Worm (Caenorhabditis elegans) whole organism, L1 larva: ENCODE measurements around the gene npl-4.1.

ENCODE experiments used
- C16A3.4 ChIP-seq: fragments of 150-350 bp; optimal IDR thresholded peaks from 2 replicates; lab custom pipeline; 2014; ENCODE audit warnings: missing biosample characterization, missing genetic modification characterization
- C34B4.2 ChIP-seq: sonication (generic microtip); optimal IDR thresholded peaks from 2 replicates; lab custom pipeline; 2017; ENCODE audit warnings: mild to moderate bottlenecking, missing genetic modification characterization, missing compliant biosample characterization
- F16B12.6 ChIP-seq: fragments of 150-350 bp; optimal IDR thresholded peaks from 2 replicates; lab custom pipeline; 2014; ENCODE audit warnings: missing biosample characterization, missing genetic modification characterization
- Y116A8C.19 ChIP-seq: sonication (generic microtip); optimal IDR thresholded peaks from 2 replicates; lab custom pipeline; 2016; ENCODE audit warnings: missing compliant biosample characterization, missing genetic modification characterization, borderline replicate concordance
- aha-1 ChIP-seq: fragments of 150-350 bp; optimal IDR thresholded peaks from 2 replicates; lab custom pipeline; 2014; ENCODE audit warnings: missing biosample characterization, missing genetic modification characterization
- alr-1 ChIP-seq: fragments of 200-800 bp; sonication (Bioruptor generic); optimal IDR thresholded peaks from 2 replicates; lab custom pipeline; 2018; ENCODE audit warnings: borderline replicate concordance, mild to moderate bottlenecking, missing genetic modification characterization, missing compliant biosample characterization
- aly-2 ChIP-seq: fragments of 150-350 bp; optimal IDR thresholded peaks from 2 replicates; lab custom pipeline; 2014; ENCODE audit warnings: missing biosample characterization, missing genetic modification characterization
- blmp-1 ChIP-seq: fragments of 150-350 bp; optimal IDR thresholded peaks from 2 replicates; lab custom pipeline; 2014; ENCODE audit warnings: missing biosample characterization, missing genetic modification characterization
- ceh-82 ChIP-seq, 3 experiments: fragments of 150-350 bp in 1 of 3; sonication (generic microtip) in 2 of 3; optimal IDR thresholded peaks; 2 replicates each; lab custom pipeline; 2014 to 2017; ENCODE audit warnings: missing biosample characterization in 3 of 3, missing genetic modification characterization in 3 of 3
- ceh-90 ChIP-seq: sonication (generic microtip); optimal IDR thresholded peaks from 2 replicates; lab custom pipeline; 2016; ENCODE audit warnings: missing genetic modification characterization, missing compliant biosample characterization
- ces-1 ChIP-seq: fragments of 150-350 bp; optimal IDR thresholded peaks from 2 replicates; lab custom pipeline; 2014; ENCODE audit warnings: missing biosample characterization, missing genetic modification reagents, missing genetic modification characterization
- dpl-1 ChIP-seq, 3 experiments: fragments of 150-350 bp in 2 of 3; sonication (generic microtip) in 1 of 3; optimal IDR thresholded peaks; 2 replicates each; lab custom pipeline; 2014 to 2017; ENCODE audit warnings: missing biosample characterization in 3 of 3, missing genetic modification characterization in 3 of 3, missing genetic modification reagents in 3 of 3
- efl-1 ChIP-seq, 4 experiments: fragments of 150-350 bp; optimal IDR thresholded peaks in 3 of 4; peaks in 1 of 4; 1 replicate in 1 of 4; 2 replicates in 3 of 4; lab custom pipeline; 2014; ENCODE audit warnings: missing biosample characterization in 2 of 4, missing genetic modification characterization in 2 of 4, missing genetic modification reagents in 2 of 4
- efl-3 ChIP-seq: fragments of 200-800 bp; sonication (Bioruptor generic); optimal IDR thresholded peaks from 2 replicates; lab custom pipeline; 2018; ENCODE audit warnings: mild to moderate bottlenecking, missing genetic modification characterization, missing compliant biosample characterization
- egl-13 ChIP-seq: sonication (generic microtip); optimal IDR thresholded peaks from 2 replicates; lab custom pipeline; 2016; ENCODE audit warnings: missing genotype, missing genetic modification reagents, missing genetic modification characterization, missing compliant biosample characterization
- egl-27 ChIP-seq, 2 experiments: fragments of 150-350 bp in 1 of 2; sonication (generic microtip); optimal IDR thresholded peaks; 3 replicates each; lab custom pipeline; 2017 to 2018; ENCODE audit warnings: missing biosample characterization in 2 of 2, missing genetic modification characterization in 2 of 2, missing genetic modification reagents in 2 of 2
- elt-2 ChIP-seq: sonication (generic microtip); optimal IDR thresholded peaks from 2 replicates; lab custom pipeline; 2016; ENCODE audit warnings: missing genetic modification characterization, mild to moderate bottlenecking, inconsistent platforms, missing compliant biosample characterization, missing genetic modification reagents
- elt-3 ChIP-seq, 6 experiments: fragments of 150-350 bp in 1 of 6; sonication (generic microtip); optimal IDR thresholded peaks; 2 replicates each; lab custom pipeline; 2017 to 2018; ENCODE audit warnings: missing biosample characterization in 6 of 6, missing genetic modification characterization in 6 of 6, inconsistent platforms in 1 of 6
- fkh-4 ChIP-seq: sonication (generic microtip); optimal IDR thresholded peaks from 2 replicates; lab custom pipeline; 2016; ENCODE audit warnings: missing compliant biosample characterization, missing genetic modification characterization, borderline replicate concordance
- fkh-8 ChIP-seq: sonication (generic microtip); optimal IDR thresholded peaks from 2 replicates; lab custom pipeline; 2016; ENCODE audit warnings: mild to moderate bottlenecking, missing genetic modification characterization, missing compliant biosample characterization
- fos-1 ChIP-seq: fragments of 150-350 bp; optimal IDR thresholded peaks from 2 replicates; lab custom pipeline; 2014; ENCODE audit warnings: missing biosample characterization, missing genetic modification characterization
- grh-1 ChIP-seq: fragments of 200-800 bp; sonication (Bioruptor generic); IDR thresholded peaks from 2 replicates; pipeline ENCODE4 v1.3.6; 2022; ENCODE audit warnings: missing genetic modification reagents, missing genetic modification characterization, missing compliant biosample characterization
- hlh-17 ChIP-seq: fragments of 200-800 bp; sonication (Bioruptor generic); optimal IDR thresholded peaks from 2 replicates; lab custom pipeline; 2018; ENCODE audit warnings: missing genetic modification characterization, mild to moderate bottlenecking, missing compliant biosample characterization, moderate library complexity, borderline replicate concordance
- hpl-2 ChIP-seq: fragments of 150-350 bp; optimal IDR thresholded peaks from 2 replicates; lab custom pipeline; 2014; ENCODE audit warnings: missing biosample characterization, missing genetic modification reagents, missing genetic modification characterization
- irx-1 ChIP-seq: sonication (generic microtip); optimal IDR thresholded peaks from 2 replicates; lab custom pipeline; 2016; ENCODE audit warnings: missing genetic modification characterization, missing compliant biosample characterization
- isw-1 ChIP-seq: fragments of 200-800 bp; sonication (Bioruptor generic); IDR thresholded peaks from 2 replicates; pipeline ENCODE4 v1.3.6; 2022; ENCODE audit warnings: missing genetic modification characterization, missing compliant biosample characterization
- jun-1 ChIP-seq: fragments of 150-350 bp; optimal IDR thresholded peaks from 2 replicates; lab custom pipeline; 2014; ENCODE audit warnings: missing biosample characterization, missing genetic modification reagents, missing genetic modification characterization
- lin-13 ChIP-seq: fragments of 150-350 bp; optimal IDR thresholded peaks from 2 replicates; lab custom pipeline; 2014; ENCODE audit warnings: missing biosample characterization, missing genetic modification reagents, missing genetic modification characterization
- lin-14 ChIP-seq: fragments of 200-800 bp; sonication (Bioruptor generic); optimal IDR thresholded peaks from 2 replicates; lab custom pipeline; 2018; ENCODE audit warnings: mild to moderate bottlenecking, missing genetic modification characterization, moderate library complexity, missing compliant biosample characterization
- lin-35 ChIP-seq, 2 experiments: fragments of 150-350 bp; optimal IDR thresholded peaks; 2 replicates each; lab custom pipeline; 2014; ENCODE audit warnings: missing biosample characterization in 2 of 2, missing genetic modification characterization in 2 of 2, missing genetic modification reagents in 2 of 2
- mef-2 ChIP-seq: fragments of 150-350 bp; optimal IDR thresholded peaks from 2 replicates; lab custom pipeline; 2014; ENCODE audit warnings: missing biosample characterization, missing genetic modification characterization
- mep-1 ChIP-seq: fragments of 150-350 bp; optimal IDR thresholded peaks from 2 replicates; lab custom pipeline; 2014; ENCODE audit warnings: missing biosample characterization, missing genetic modification characterization
- nhr-11 ChIP-seq: fragments of 150-350 bp; optimal IDR thresholded peaks from 2 replicates; lab custom pipeline; 2014; ENCODE audit warnings: missing biosample characterization, missing genetic modification characterization
- nhr-12 ChIP-seq: sonication (generic microtip); optimal IDR thresholded peaks from 2 replicates; lab custom pipeline; 2017; ENCODE audit warnings: missing biosample characterization, missing genetic modification characterization
- nhr-19 ChIP-seq: fragments of 200-800 bp; sonication (Bioruptor generic); conservative IDR thresholded peaks from 2 replicates; pipeline ENCODE4 v1.3.6; 2022; ENCODE audit warnings: missing genetic modification characterization, missing compliant biosample characterization
- nhr-237 ChIP-seq: fragments of 150-350 bp; optimal IDR thresholded peaks from 2 replicates; lab custom pipeline; 2014; ENCODE audit warnings: missing biosample characterization, missing genetic modification characterization
- nhr-76 ChIP-seq: sonication (generic microtip); optimal IDR thresholded peaks from 2 replicates; lab custom pipeline; 2017; ENCODE audit warnings: missing biosample characterization, missing genetic modification characterization
- nhr-77 ChIP-seq: fragments of 150-350 bp; optimal IDR thresholded peaks from 2 replicates; lab custom pipeline; 2014; ENCODE audit warnings: missing biosample characterization, missing genetic modification characterization
- nhr-85 ChIP-seq: sonication (generic microtip); peaks from one replicate; lab custom pipeline; 2016; ENCODE audit warnings: missing genetic modification characterization, inconsistent platforms, missing compliant biosample characterization
- nhr-90 ChIP-seq: sonication (generic microtip); optimal IDR thresholded peaks from 2 replicates; lab custom pipeline; 2016; ENCODE audit warnings: mild to moderate bottlenecking, missing genetic modification characterization, missing compliant biosample characterization; ENCODE audit not compliant: poor library complexity
- pax-3 ChIP-seq: fragments of 200-800 bp; sonication (Bioruptor generic); optimal IDR thresholded peaks from 2 replicates; lab custom pipeline; 2018; ENCODE audit warnings: mild to moderate bottlenecking, missing genetic modification characterization, moderate library complexity, missing compliant biosample characterization
- pqm-1 ChIP-seq: sonication (generic microtip); optimal IDR thresholded peaks from 3 replicates; lab custom pipeline; 2017; ENCODE audit warnings: missing biosample characterization, missing genetic modification characterization
- sox-4 ChIP-seq: sonication (generic microtip); optimal IDR thresholded peaks from 2 replicates; lab custom pipeline; 2016; ENCODE audit warnings: missing genetic modification characterization, missing compliant biosample characterization
- sptf-1 ChIP-seq: fragments of 150-350 bp; optimal IDR thresholded peaks from 2 replicates; lab custom pipeline; 2014; ENCODE audit warnings: missing biosample characterization, missing genetic modification characterization
- sup-37 ChIP-seq: fragments of 200-800 bp; sonication (Bioruptor generic); optimal IDR thresholded peaks from 2 replicates; lab custom pipeline; 2018; ENCODE audit warnings: mild to moderate bottlenecking, missing genetic modification characterization, missing compliant biosample characterization
- tbx-2 ChIP-seq: sonication (generic microtip); optimal IDR thresholded peaks from 2 replicates; lab custom pipeline; 2016; ENCODE audit warnings: missing genetic modification characterization, missing compliant biosample characterization
- unc-30 ChIP-seq: sonication (generic microtip); optimal IDR thresholded peaks from 2 replicates; lab custom pipeline; 2017; ENCODE audit warnings: missing biosample characterization, missing genetic modification characterization
- unc-86 ChIP-seq: sonication (generic microtip); optimal IDR thresholded peaks from 2 replicates; lab custom pipeline; 2016; ENCODE audit warnings: missing genetic modification characterization, missing compliant biosample characterization
- vab-15 ChIP-seq: sonication (generic microtip); optimal IDR thresholded peaks from 2 replicates; lab custom pipeline; 2017; ENCODE audit warnings: missing genotype, mild to moderate bottlenecking, missing genetic modification characterization, missing compliant biosample characterization
- zip-4 ChIP-seq: fragments of 200-800 bp; sonication (Bioruptor generic); optimal IDR thresholded peaks from 2 replicates; lab custom pipeline; 2018; ENCODE audit warnings: mild to moderate bottlenecking, missing genetic modification characterization, moderate library complexity, missing compliant biosample characterization
- ztf-4 ChIP-seq: fragments of 150-350 bp; optimal IDR thresholded peaks from 2 replicates; lab custom pipeline; 2014; ENCODE audit warnings: missing biosample characterization, missing genetic modification characterization

The npl-4.1 gene

DNA sequence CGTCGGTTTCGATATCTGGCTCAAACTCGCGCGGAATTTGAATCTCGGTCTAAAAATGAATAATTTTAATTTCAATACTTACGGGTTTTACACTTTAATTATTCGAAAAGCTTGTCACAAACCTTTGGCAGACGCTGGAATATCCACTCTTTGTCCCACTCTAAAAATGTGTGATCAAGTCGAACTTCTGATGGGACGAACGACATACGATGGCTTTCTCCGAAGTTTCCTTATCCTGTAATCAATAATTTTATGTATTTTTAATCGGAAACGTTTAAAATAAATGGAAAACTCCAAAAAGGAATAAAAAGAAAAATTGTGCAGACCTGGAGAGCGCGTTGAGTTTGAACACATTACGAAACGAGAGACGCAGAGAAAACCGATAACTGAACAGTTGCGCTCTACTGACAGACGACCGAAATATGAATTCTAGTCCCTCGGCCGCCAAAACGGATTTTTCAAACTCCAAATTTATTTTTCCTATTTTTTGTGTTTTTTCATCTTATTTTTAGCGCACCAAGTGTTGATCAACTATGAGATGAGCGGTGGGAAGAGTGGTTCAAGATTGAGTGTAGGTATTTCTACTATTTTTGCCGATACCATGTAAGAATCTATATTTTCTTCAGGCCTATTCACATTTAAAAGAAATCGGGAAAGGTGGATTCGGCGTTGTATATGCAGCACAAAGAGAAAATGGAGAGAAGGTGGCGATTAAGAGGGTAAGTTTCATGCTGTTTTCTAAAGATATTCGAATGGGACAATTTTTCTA is 18.3 kb downstream of the npl-4.1 start, which contains the start of the genes sam-4, F59E12.17 and zyg-1:
sam-4 (minus strand) TSS at position 51 of the 769 bp plus-strand sequence.
F59E12.17 (minus strand) TSS at position 235 of the 769 bp plus-strand sequence.
zyg-1 (plus strand) TSS at position 513 of the 769 bp plus-strand sequence.
- TF ChIP-seq pax-3 (no peak), ceh-90 (tag; lab: Kevin White, UChicago) (peak; percentile 57), blmp-1 (tag; lab: Kevin White, UChicago) (no peak), F16B12.6 (tag; lab: Kevin White, UChicago) (peak; percentile 57), lin-14 (GFP tag; lab: Kevin White, UChicago) (no peak), C16A3.4 (tag; lab: Kevin White, UChicago) (peak; percentile 85), nhr-11 (tag; lab: Kevin White, UChicago) (no peak), C34B4.2 (no peak), aly-2 (tag; lab: Kevin White, UChicago) (no peak), dpl-1 (GFP tag; optimal IDR thresholded peaks at IDR 0.05; lab: Kevin White, UChicago) (peak; percentile 68 to 87 (median 77)), lin-35 (GFP tag; optimal IDR thresholded peaks at IDR 0.05; lab: Kevin White, UChicago) (peak; percentile 80 to 90), Y116A8C.19 (tag; lab: Kevin White, UChicago) (no peak), ces-1 (GFP tag; lab: Kevin White, UChicago) (no peak), vab-15 (tag; lab: Kevin White, UChicago) (no peak), sptf-1 (no peak), grh-1 (no peak), nhr-76 (tag; lab: Kevin White, UChicago) (no peak), jun-1 (no peak), fkh-4 (tag; lab: Kevin White, UChicago) (no peak), tbx-2 (tag; lab: Kevin White, UChicago) (peak; percentile 52), pqm-1 (tag; lab: Kevin White, UChicago) (no peak), nhr-237 (tag; lab: Kevin White, UChicago) (no peak), elt-2 (tag; lab: Kevin White, UChicago) (no peak), zip-4 (GFP tag; lab: Kevin White, UChicago) (no peak), elt-3 (tag; optimal IDR thresholded peaks at IDR 0.05; lab: Kevin White, UChicago) (peak in 1 of 6 experiments; percentile 20), nhr-19 (GFP tag; lab: Robert Waterston, UW) (0 out of 2 replicates have a peak, but pooled peaks have one; percentile 20), mep-1 (peak; percentile 65), mef-2 (tag; lab: Kevin White, UChicago) (no peak), irx-1 (tag; lab: Kevin White, UChicago) (no peak), ztf-4 (tag; lab: Kevin White, UChicago) (no peak), hpl-2 (GFP tag; lab: Kevin White, UChicago) (peak; percentile 42), nhr-12 (tag; lab: Kevin White, UChicago) (no peak), hlh-17 (no peak), isw-1 (GFP tag; lab: Robert Waterston, UW) (peak; percentile 41), efl-1 (optimal IDR thresholded peaks at IDR 0.05; lab: Kevin White, UChicago) (peak; percentile 78 to 83), efl-1 (GFP tag; optimal IDR thresholded peaks at IDR 0.05 in 1 of 2; lab: Kevin White, UChicago) (peak; percentile 85 to 98), alr-1 (tag; lab: Kevin White, UChicago) (no peak), unc-86 (tag; lab: Kevin White, UChicago) (peak; percentile 12), fkh-8 (tag; lab: Kevin White, UChicago) (peak; percentile 60), aha-1 (tag; lab: Kevin White, UChicago) (no peak), sox-4 (no peak), fos-1 (tag; lab: Kevin White, UChicago) (no peak), egl-27 (tag; optimal IDR thresholded peaks at IDR 0.05; lab: Kevin White, UChicago) (no peak), lin-13 (GFP tag; lab: Kevin White, UChicago) (no peak), nhr-90 (tag; lab: Kevin White, UChicago) (peak; percentile 18), nhr-77 (no peak), egl-13 (tag; lab: Kevin White, UChicago) (no peak), efl-3 (GFP tag; lab: Kevin White, UChicago) (no peak), unc-30 (tag; lab: Kevin White, UChicago) (no peak), ceh-82 (tag; optimal IDR thresholded peaks at IDR 0.05; lab: Kevin White, UChicago) (peak; percentile 8 to 84 (median 37)), sup-37 (GFP tag; lab: Kevin White, UChicago) (no peak), nhr-85 (peak; percentile 74)
